Worm (Caenorhabditis elegans): ENCODE data around the gene ekl-5.
A peak's percentile ranks its signal among the peaks of the same experiment; 100 is the strongest.

ekl-5 gene

DNA sequence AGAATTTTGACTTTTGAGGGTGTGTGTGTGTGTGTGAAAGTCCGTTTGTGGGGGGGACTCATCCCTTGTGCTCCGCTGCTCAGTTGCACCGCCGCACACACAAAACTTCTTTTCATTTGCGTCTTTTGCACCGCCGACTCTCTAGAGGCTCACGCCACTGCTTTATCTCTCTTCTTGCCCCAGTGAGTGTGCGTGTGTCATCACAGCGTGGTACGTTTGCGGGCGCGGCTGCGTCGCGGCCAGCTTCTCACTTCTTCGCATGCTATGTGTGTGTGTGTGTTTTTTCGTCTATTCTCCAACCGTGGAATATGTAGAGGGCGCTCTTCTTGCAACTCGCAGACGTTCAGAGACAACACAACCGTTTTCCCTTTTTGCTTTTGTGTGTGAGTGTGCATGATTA is 28.6 kb upstream of the ekl-5 start (continued):
- TF ChIP-seq madf-2 (tag; optimal IDR thresholded peaks at IDR 0.05) (peak; percentile 9), ceh-48 (tag; optimal IDR thresholded peaks at IDR 0.05) (no peak), ahr-1 (tag; optimal IDR thresholded peaks at IDR 0.05) (no peak), tbx-2 (tag; optimal IDR thresholded peaks at IDR 0.05) (peak; percentile 72), eyg-1 (tag; optimal IDR thresholded peaks at IDR 0.05) (no peak), elt-2 (tag; optimal IDR thresholded peaks at IDR 0.05) (no peak), ceh-22 (tag; optimal IDR thresholded peaks at IDR 0.05) (no peak), ets-4 (tag; optimal IDR thresholded peaks at IDR 0.05) (peak; percentile 4), fkh-10 (GFP tag; optimal IDR thresholded peaks at IDR 0.05) (no peak), ceh-31 (tag; optimal IDR thresholded peaks at IDR 0.05) (peak; percentile 68), pros-1 (tag; optimal IDR thresholded peaks at IDR 0.05) (no peak)

DNA sequence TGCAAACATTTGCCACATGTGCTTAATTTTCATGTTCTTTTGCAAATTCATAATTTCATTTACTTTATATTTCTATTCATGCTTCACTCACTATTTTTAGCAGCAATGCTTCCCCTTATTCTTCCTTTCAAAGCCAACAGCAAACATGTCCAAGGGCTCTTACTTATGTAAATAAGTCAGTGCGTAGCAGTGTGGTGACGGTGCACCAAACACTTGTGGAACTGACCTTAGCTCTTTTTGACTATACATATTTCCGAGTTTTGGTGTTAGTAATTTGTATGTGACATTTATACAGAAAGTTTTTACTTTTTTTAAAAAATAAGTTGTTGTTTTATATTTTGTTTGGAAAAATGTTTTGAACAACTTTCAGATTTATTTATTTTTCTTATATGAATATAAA is 28.1 kb upstream of the ekl-5 start:
- TF ChIP-seq pha-4 (tag; optimal IDR thresholded peaks at IDR 0.05) (no peak), hlh-8 (tag; optimal IDR thresholded peaks at IDR 0.05) (no peak), hlh-6 (tag; optimal IDR thresholded peaks at IDR 0.05) (no peak), hlh-30 (tag; optimal IDR thresholded peaks at IDR 0.05; ENCODE audit: insufficient read depth) (no peak), rnt-1 (tag; optimal IDR thresholded peaks at IDR 0.05) (no peak), che-1 (tag; optimal IDR thresholded peaks at IDR 0.05) (no peak), odd-2 (tag; optimal IDR thresholded peaks at IDR 0.05) (no peak)

ce11 chrX:13944184-13944583 is 27.2 kb upstream of the ekl-5 start:
- TF ChIP-seq pax-1 (tag; optimal IDR thresholded peaks at IDR 0.05) (no peak), unc-42 (tag; optimal IDR thresholded peaks at IDR 0.05) (peak; percentile 96), ceh-31 (tag; optimal IDR thresholded peaks at IDR 0.05) (peak; percentile 64), ceh-34 (tag; optimal IDR thresholded peaks at IDR 0.05) (no peak), ceh-30 (tag; optimal IDR thresholded peaks at IDR 0.05) (no peak), fkh-10 (GFP tag; optimal IDR thresholded peaks at IDR 0.05) (no peak)

- no peak for TF ChIP-seq ceh-30 (tag; optimal IDR thresholded peaks at IDR 0.05)
- no peak for TF ChIP-seq zip-5 (tag; optimal IDR thresholded peaks at IDR 0.05)
- TF ChIP-seq unc-86 (tag; optimal IDR thresholded peaks at IDR 0.05), result no peak
- no peak for TF ChIP-seq fkh-10 (GFP tag; optimal IDR thresholded peaks at IDR 0.05)
- no peak for TF ChIP-seq lin-11 (tag; optimal IDR thresholded peaks at IDR 0.05)
- no peak for TF ChIP-seq nfya-1 (tag; optimal IDR thresholded peaks at IDR 0.05)
- TF ChIP-seq odd-2 (tag; optimal IDR thresholded peaks at IDR 0.05), result no peak
- no peak for TF ChIP-seq T23F11.4 (GFP tag; optimal IDR thresholded peaks at IDR 0.05)
- no peak for TF ChIP-seq hlh-15 (tag; optimal IDR thresholded peaks at IDR 0.05)
- TF ChIP-seq nhr-11 (tag; optimal IDR thresholded peaks at IDR 0.05), result no peak
- no peak for TF ChIP-seq ama-1 (optimal IDR thresholded peaks at IDR 0.05)
- no peak for TF ChIP-seq unc-3 (GFP tag; conservative IDR thresholded peaks at IDR 0.05)
- no peak for TF ChIP-seq unc-3 (tag; optimal IDR thresholded peaks at IDR 0.05)
- no peak for TF ChIP-seq ceh-24 (tag; optimal IDR thresholded peaks at IDR 0.05)
- TF ChIP-seq sox-4 (tag; optimal IDR thresholded peaks at IDR 0.05), result no peak
- no peak for TF ChIP-seq C08G9.2 (tag; optimal IDR thresholded peaks at IDR 0.05)
- no peak for TF ChIP-seq pat-9 (tag; optimal IDR thresholded peaks at IDR 0.05)
- TF ChIP-seq K09A11.1 (tag; optimal IDR thresholded peaks at IDR 0.05; ENCODE audit: insufficient read depth), result no peak
- TF ChIP-seq F13H6.1 (tag; optimal IDR thresholded peaks at IDR 0.05), result no peak
- no peak for TF ChIP-seq pha-4 (tag; optimal IDR thresholded peaks at IDR 0.05)
Measured at ce11 chrX:13941865-13942264, 24.9 kb upstream of the ekl-5 start.

DNA sequence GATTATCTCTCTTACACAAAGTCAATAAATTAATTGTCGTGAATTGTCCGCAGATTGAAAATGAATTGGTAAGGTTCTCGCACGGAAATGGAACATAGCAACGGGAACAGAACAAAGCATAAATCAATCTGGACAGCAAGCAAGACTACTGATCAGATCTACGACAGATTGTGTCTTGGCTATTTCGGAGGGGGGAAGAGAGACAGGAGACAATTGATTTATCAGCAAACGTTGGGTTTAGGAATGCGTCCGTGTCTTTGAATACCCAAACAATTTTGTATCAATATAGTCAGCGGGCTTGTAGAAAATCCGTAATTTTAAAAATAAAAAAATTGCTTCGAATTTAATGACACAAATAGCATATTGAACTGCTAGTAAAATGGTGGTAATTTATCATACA is 24.3 kb upstream of the ekl-5 start:
- TF ChIP-seq T23F11.4 (GFP tag; optimal IDR thresholded peaks at IDR 0.05), result no peak
- peak; percentile 24 for TF ChIP-seq unc-55 (GFP tag; optimal IDR thresholded peaks at IDR 0.05)

All from whole organism, late embryonic.